Worm (Caenorhabditis elegans): ENCODE measurements around the gene str-79.

DNA sequence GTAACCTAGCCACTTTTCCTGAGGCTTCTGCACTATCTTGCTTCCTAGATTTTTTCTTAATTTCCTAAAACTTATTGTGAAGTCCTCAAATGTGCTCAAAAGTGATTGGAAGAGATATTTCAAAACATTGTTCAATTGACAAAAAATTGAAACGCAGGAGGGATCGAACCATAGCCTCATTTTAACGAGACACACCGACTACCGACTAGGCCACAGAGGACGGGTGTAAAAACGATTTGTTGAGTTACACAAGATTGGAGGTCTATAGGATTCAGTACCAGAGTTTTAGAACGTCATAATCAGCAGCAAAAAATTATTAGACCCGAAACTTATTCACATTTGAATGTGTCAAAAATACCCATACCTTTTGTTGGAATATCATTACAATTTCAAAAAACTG lies 30.4 kb upstream of the str-79 start:
- TF ChIP-seq ZK546.5 (tag; optimal IDR thresholded peaks at IDR 0.05) (no peak), egl-5 (tag; optimal IDR thresholded peaks at IDR 0.05) (no peak), elt-2 (tag; optimal IDR thresholded peaks at IDR 0.05) (no peak), ceh-16 (tag; optimal IDR thresholded peaks at IDR 0.05) (no peak), egl-27 (tag; optimal IDR thresholded peaks at IDR 0.05) (no peak), mml-1 (tag; optimal IDR thresholded peaks at IDR 0.05) (no peak), nhr-25 (tag; optimal IDR thresholded peaks at IDR 0.05) (no peak)

All from whole organism, L3 larva.